Worm (Caenorhabditis elegans) whole organism, early embryonic: ENCODE data around the gene F56F11.2.

Experiments
- B0310.2 ChIP-seq: sonication (generic microtip); optimal IDR thresholded peaks from 2 replicates; lab custom pipeline; 2016; ENCODE audit warnings: mild to moderate bottlenecking, missing genetic modification characterization, missing compliant biosample characterization
- aly-1 ChIP-seq: sonication (generic microtip); optimal IDR thresholded peaks from 2 replicates; lab custom pipeline; 2016; ENCODE audit warnings: missing genetic modification characterization, missing compliant biosample characterization
- ama-1 ChIP-seq: fragments of 150-350 bp; optimal IDR thresholded peaks from 2 replicates; lab custom pipeline; 2014
- ceh-13 ChIP-seq: fragments of 200-800 bp; sonication (Bioruptor generic); optimal IDR thresholded peaks from 2 replicates; lab custom pipeline; 2018; ENCODE audit warnings: mild to moderate bottlenecking, missing genetic modification characterization, missing compliant biosample characterization
- ets-7 ChIP-seq: sonication (generic microtip); optimal IDR thresholded peaks from 2 replicates; lab custom pipeline; 2016; ENCODE audit warnings: missing genotype, missing genetic modification characterization, missing compliant biosample characterization
- flt-1 ChIP-seq: fragments of 200-800 bp; sonication (Bioruptor generic); IDR thresholded peaks from 2 replicates; pipeline ENCODE4 v1.3.6; 2022; ENCODE audit warnings: missing genetic modification characterization, missing compliant biosample characterization
- hmg-4 ChIP-seq: fragments of 200-800 bp; sonication (Bioruptor generic); optimal IDR thresholded peaks from 2 replicates; lab custom pipeline; 2018; ENCODE audit warnings: mild to moderate bottlenecking, missing genetic modification characterization, missing compliant biosample characterization
- hnd-1 ChIP-seq: sonication (generic microtip); optimal IDR thresholded peaks from 2 replicates; lab custom pipeline; 2016; ENCODE audit warnings: missing genetic modification characterization, missing compliant biosample characterization
- scrt-1 ChIP-seq: fragments of 200-800 bp; sonication (Bioruptor generic); IDR thresholded peaks from 2 replicates; pipeline ENCODE4 v1.3.6; 2022; ENCODE audit warnings: missing genetic modification characterization, missing compliant biosample characterization
- tbx-11 ChIP-seq: fragments of 200-800 bp; sonication (Bioruptor generic); IDR thresholded peaks from 2 replicates; pipeline ENCODE4 v1.3.6; 2022; ENCODE audit warnings: missing genetic modification characterization, missing compliant biosample characterization
- tbx-37 ChIP-seq: fragments of 200-800 bp; sonication (Bioruptor generic); conservative IDR thresholded peaks from 2 replicates; pipeline ENCODE4 v1.3.6; 2022; ENCODE audit warnings: missing genetic modification reagents, missing genetic modification characterization, missing compliant biosample characterization
- tra-4 ChIP-seq: sonication (generic microtip); optimal IDR thresholded peaks from 2 replicates; lab custom pipeline; 2017; ENCODE audit warnings: missing genetic modification characterization, missing compliant biosample characterization

ce11 chrIII:2908859-2909258, 26.8 kb downstream of the F56F11.2 start:
- no peak for TF ChIP-seq ets-7 (tag; lab: Kevin White, UChicago)
- TF ChIP-seq tra-4 = no peak
- TF ChIP-seq flt-1 (GFP tag; lab: Robert Waterston, UW) = no peak
- TF ChIP-seq ceh-13 (GFP tag; lab: Kevin White, UChicago) = no peak
- no peak for TF ChIP-seq ama-1 (lab: Kevin White, UChicago)
- no peak for TF ChIP-seq tbx-37
- no peak for TF ChIP-seq hmg-4 (GFP tag; lab: Kevin White, UChicago)
- no peak for TF ChIP-seq hnd-1 (tag; lab: Kevin White, UChicago)
- no peak for TF ChIP-seq tbx-11 (GFP tag; lab: Robert Waterston, UW)
- TF ChIP-seq B0310.2 (tag; lab: Kevin White, UChicago) = no peak
- TF ChIP-seq aly-1 (tag; lab: Kevin White, UChicago) = no peak
- TF ChIP-seq scrt-1 (GFP tag; lab: Robert Waterston, UW) = no peak
